Worm (Caenorhabditis elegans): ENCODE data around the gene Y71H2AM.29.

DNA sequence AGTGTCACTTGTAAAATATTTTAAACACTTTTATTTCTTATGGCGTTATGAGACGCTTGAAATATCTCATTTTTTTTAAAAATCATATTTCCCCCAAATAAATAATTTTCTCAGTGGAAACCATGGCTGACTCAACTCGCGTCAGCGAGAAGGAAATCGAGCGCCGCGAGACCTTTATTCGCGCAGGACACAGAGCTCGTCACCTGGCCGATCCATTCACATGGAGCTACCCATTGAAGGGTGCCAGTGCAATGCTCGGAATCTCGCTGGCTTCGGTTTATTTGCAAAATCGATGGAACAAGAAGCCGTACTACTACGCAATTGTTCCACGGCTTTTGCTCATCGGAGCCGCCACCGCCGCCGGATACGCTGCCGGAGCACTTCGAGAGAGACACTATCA lies 45.8 kb upstream of the Y71H2AM.29 start, which contains the start of gene nduc-2:
- no peak for TF ChIP-seq unc-62 (GFP tag; optimal IDR thresholded peaks at IDR 0.05)
- TF ChIP-seq unc-39 (tag; optimal IDR thresholded peaks at IDR 0.05) = no peak
- no peak for TF ChIP-seq ama-1 (optimal IDR thresholded peaks at IDR 0.05)
- TF ChIP-seq nhr-237 (tag; optimal IDR thresholded peaks at IDR 0.05) = no peak
- TF ChIP-seq R02D3.7 (tag; optimal IDR thresholded peaks at IDR 0.05) = no peak
- TF ChIP-seq gmeb-1 (tag; optimal IDR thresholded peaks at IDR 0.05) = no peak
- TF ChIP-seq lin-13 (GFP tag; optimal IDR thresholded peaks at IDR 0.05) = no peak
- no peak for TF ChIP-seq zag-1 (tag; optimal IDR thresholded peaks at IDR 0.05)
